Worm (Caenorhabditis elegans): Measurements from ENCODE around the gene unc-69.
A peak's percentile ranks its signal among the peaks of the same experiment; 100 is the strongest.

Gene unc-69

ce11 chrIII:10278826-10279225, 39.9 kb upstream of the unc-69 start, which contains the start of gene pad-2:
TSS of gene pad-2 (plus strand) at chrIII:10279126.
- TF ChIP-seq unc-62 (GFP tag; optimal IDR thresholded peaks at IDR 0.05) (no peak), sma-9 (GFP tag; optimal IDR thresholded peaks at IDR 0.05) (no peak), sma-9 (tag; optimal IDR thresholded peaks at IDR 0.05) (no peak), lin-39 (tag; optimal IDR thresholded peaks at IDR 0.05) (no peak), lin-13 (GFP tag; optimal IDR thresholded peaks at IDR 0.05) (no peak), nhr-25 (tag; optimal IDR thresholded peaks at IDR 0.05) (no peak), nhr-77 (tag; optimal IDR thresholded peaks at IDR 0.05) (no peak), C34F6.9 (tag; optimal IDR thresholded peaks at IDR 0.05) (no peak), aly-2 (tag; optimal IDR thresholded peaks at IDR 0.05) (no peak), egl-27 (tag; optimal IDR thresholded peaks at IDR 0.05) (no peak), dmd-4 (tag; optimal IDR thresholded peaks at IDR 0.05) (no peak), ztf-1 (GFP tag; conservative IDR thresholded peaks at IDR 0.05) (no peak), Y55F3AM.14 (GFP tag; optimal IDR thresholded peaks at IDR 0.05) (no peak), gmeb-1 (tag; optimal IDR thresholded peaks at IDR 0.05) (no peak), skn-1 (tag; optimal IDR thresholded peaks at IDR 0.05) (no peak), alr-1 (tag; optimal IDR thresholded peaks at IDR 0.05) (no peak), nhr-21 (tag; optimal IDR thresholded peaks at IDR 0.05) (no peak), ama-1 (optimal IDR thresholded peaks at IDR 0.05) (no peak)

- peak; percentile 72 for TF ChIP-seq egl-27 (tag; optimal IDR thresholded peaks at IDR 0.05)
- peak; percentile 65 for TF ChIP-seq lin-11 (tag; optimal IDR thresholded peaks at IDR 0.05)
- peak; percentile 75 for TF ChIP-seq unc-55 (GFP tag; optimal IDR thresholded peaks at IDR 0.05)
- TF ChIP-seq elt-1 (tag; optimal IDR thresholded peaks at IDR 0.05): no peak
- TF ChIP-seq blmp-1 (tag; optimal IDR thresholded peaks at IDR 0.05; ENCODE audit: insufficient read depth): no peak
- no peak for TF ChIP-seq ama-1 (optimal IDR thresholded peaks at IDR 0.05)
- peak; percentile 69 for TF ChIP-seq F13H6.1 (tag; optimal IDR thresholded peaks at IDR 0.05)
- TF ChIP-seq mdl-1 (tag; optimal IDR thresholded peaks at IDR 0.05): peak; percentile 61 to 92
- TF ChIP-seq nhr-6 (tag; optimal IDR thresholded peaks at IDR 0.05): peak; percentile 33
- no peak for TF ChIP-seq unc-62 (GFP tag; optimal IDR thresholded peaks at IDR 0.05)
- peak; percentile 22 for TF ChIP-seq ceh-82 (tag; optimal IDR thresholded peaks at IDR 0.05)
- TF ChIP-seq sem-4 (tag; optimal IDR thresholded peaks at IDR 0.05): peak; percentile 56
- TF ChIP-seq mab-5 (tag; optimal IDR thresholded peaks at IDR 0.05): peak; percentile 66
- TF ChIP-seq zag-1 (tag; optimal IDR thresholded peaks at IDR 0.05): peak; percentile 90
- no peak for TF ChIP-seq nhr-21 (tag; optimal IDR thresholded peaks at IDR 0.05)
- TF ChIP-seq lsy-2 (tag; optimal IDR thresholded peaks at IDR 0.05): peak in 1 of 2 experiments; percentile 71
- peak; percentile 48 for TF ChIP-seq sma-9 (GFP tag; optimal IDR thresholded peaks at IDR 0.05)
- TF ChIP-seq sma-9 (tag; optimal IDR thresholded peaks at IDR 0.05): no peak
- TF ChIP-seq snpc-4 (tag; optimal IDR thresholded peaks at IDR 0.05): no peak
- peak; percentile 57 for TF ChIP-seq crh-2 (tag; optimal IDR thresholded peaks at IDR 0.05)
- TF ChIP-seq ceh-16 (tag; optimal IDR thresholded peaks at IDR 0.05): no peak
- no peak for TF ChIP-seq nhr-12 (tag; optimal IDR thresholded peaks at IDR 0.05)
- TF ChIP-seq lin-13 (GFP tag; optimal IDR thresholded peaks at IDR 0.05): peak; percentile 73
- TF ChIP-seq ztf-4 (tag; optimal IDR thresholded peaks at IDR 0.05): peak; percentile 15
- TF ChIP-seq C34F6.9 (tag; optimal IDR thresholded peaks at IDR 0.05): peak; percentile 77
- TF ChIP-seq nhr-129 (tag; optimal IDR thresholded peaks at IDR 0.05): peak; percentile 17
- peak; percentile 54 for TF ChIP-seq Y55F3AM.14 (GFP tag; optimal IDR thresholded peaks at IDR 0.05)
Observed at ce11 chrIII:10284214-10284613, 34.5 kb upstream of the unc-69 start.

ce11 chrIII:10285623-10286022, 33.1 kb upstream of the unc-69 start, which contains the start of gene K10G9.2:
TSS of gene K10G9.2 (plus strand) at chrIII:10285923.
- TF ChIP-seq crh-2 (tag; optimal IDR thresholded peaks at IDR 0.05) (no peak), nhr-11 (tag; optimal IDR thresholded peaks at IDR 0.05) (no peak), nhr-237 (tag; optimal IDR thresholded peaks at IDR 0.05) (no peak), lin-11 (tag; optimal IDR thresholded peaks at IDR 0.05) (no peak), nhr-10 (tag; optimal IDR thresholded peaks at IDR 0.05) (no peak), unc-62 (GFP tag; optimal IDR thresholded peaks at IDR 0.05) (no peak), ztf-11 (tag; optimal IDR thresholded peaks at IDR 0.05) (no peak), dmd-4 (tag; optimal IDR thresholded peaks at IDR 0.05) (no peak), aly-2 (tag; optimal IDR thresholded peaks at IDR 0.05) (no peak), snpc-4 (tag; optimal IDR thresholded peaks at IDR 0.05) (no peak), skn-1 (tag; optimal IDR thresholded peaks at IDR 0.05) (no peak)
